Worm (Caenorhabditis elegans): ENCODE results near the gene F31E3.2.
A peak's percentile ranks its signal among the peaks of the same experiment; 100 is the strongest.

Gene F31E3.2

ce11 chrIII:6945747-6946146, 28.0 kb upstream of the F31E3.2 start, which contains the start of gene abu-13:
TSS of gene abu-13 (minus strand) at chrIII:6945898.
- TF ChIP-seq sptf-1 (tag; optimal IDR thresholded peaks at IDR 0.05) (no peak), bed-3 (GFP tag; optimal IDR thresholded peaks at IDR 0.05) (no peak), zip-8 (tag; optimal IDR thresholded peaks at IDR 0.05) (no peak), lsy-2 (tag; optimal IDR thresholded peaks at IDR 0.05) (no peak)

ce11 chrIII:6946382-6946781, 27.4 kb upstream of the F31E3.2 start, which contains the start of gene let-711:
TSS of gene let-711 (plus strand) at chrIII:6946718.
- TF ChIP-seq nhr-76 (tag; optimal IDR thresholded peaks at IDR 0.05) (no peak), hlh-1 (tag; optimal IDR thresholded peaks at IDR 0.05) (peak; percentile 58), drap-1 (GFP tag; optimal IDR thresholded peaks at IDR 0.05) (no peak), ztf-11 (tag; optimal IDR thresholded peaks at IDR 0.05) (no peak), ceh-83 (GFP tag; optimal IDR thresholded peaks at IDR 0.05) (no peak)

ce11 chrIII:6947896-6948295, 25.9 kb upstream of the F31E3.2 start:
- no peak for TF ChIP-seq elt-3 (tag; optimal IDR thresholded peaks at IDR 0.05)
- no peak for TF ChIP-seq unc-62 (GFP tag; optimal IDR thresholded peaks at IDR 0.05)
- TF ChIP-seq M03D4.4 (tag; optimal IDR thresholded peaks at IDR 0.05): peak; percentile 22
- no peak for TF ChIP-seq pha-4 (tag; optimal IDR thresholded peaks at IDR 0.05)
- TF ChIP-seq unc-120 (tag; optimal IDR thresholded peaks at IDR 0.05; ENCODE audit: poor library complexity, severe bottlenecking): peak; percentile 53
- no peak for TF ChIP-seq ces-1 (GFP tag; optimal IDR thresholded peaks at IDR 0.05)
- no peak for TF ChIP-seq nhr-28 (tag; optimal IDR thresholded peaks at IDR 0.05)
- TF ChIP-seq tbx-8 (GFP tag; optimal IDR thresholded peaks at IDR 0.05): no peak
- TF ChIP-seq mls-2 (tag; optimal IDR thresholded peaks at IDR 0.05): no peak
- peak; percentile 77 for TF ChIP-seq hlh-1 (tag; optimal IDR thresholded peaks at IDR 0.05)
- no peak for TF ChIP-seq nhr-2 (tag; optimal IDR thresholded peaks at IDR 0.05)
- no peak for TF ChIP-seq lin-32 (GFP tag; optimal IDR thresholded peaks at IDR 0.05)

ce11 chrIII:6951435-6951834, 22.3 kb upstream of the F31E3.2 start:
- TF ChIP-seq nhr-237 (tag; optimal IDR thresholded peaks at IDR 0.05) (peak; percentile 13), unc-39 (tag; optimal IDR thresholded peaks at IDR 0.05) (no peak), blmp-1 (tag; optimal IDR thresholded peaks at IDR 0.05) (peak; percentile 47)

ce11 chrIII:6953373-6953772, 20.4 kb upstream of the F31E3.2 start:
- TF ChIP-seq nhr-237 (tag; optimal IDR thresholded peaks at IDR 0.05) (no peak), lin-32 (GFP tag; optimal IDR thresholded peaks at IDR 0.05) (no peak), hlh-1 (tag; optimal IDR thresholded peaks at IDR 0.05) (no peak), cnd-1 (tag; optimal IDR thresholded peaks at IDR 0.05) (no peak), mep-1 (tag; optimal IDR thresholded peaks at IDR 0.05) (no peak), elt-3 (tag; optimal IDR thresholded peaks at IDR 0.05) (no peak), snpc-4 (tag; optimal IDR thresholded peaks at IDR 0.05) (no peak), nhr-2 (tag; optimal IDR thresholded peaks at IDR 0.05) (no peak)

ce11 chrIII:6953978-6954377, 19.8 kb upstream of the F31E3.2 start:
- no peak for TF ChIP-seq mab-5 (tag; optimal IDR thresholded peaks at IDR 0.05)
- no peak for TF ChIP-seq sem-2 (GFP tag; optimal IDR thresholded peaks at IDR 0.05)
- no peak for TF ChIP-seq lsy-2 (tag; optimal IDR thresholded peaks at IDR 0.05)
- TF ChIP-seq unc-39 (tag; optimal IDR thresholded peaks at IDR 0.05): no peak
- TF ChIP-seq mls-2 (tag; optimal IDR thresholded peaks at IDR 0.05): no peak
- no peak for TF ChIP-seq M03D4.4 (tag; optimal IDR thresholded peaks at IDR 0.05)
- TF ChIP-seq nhr-2 (tag; optimal IDR thresholded peaks at IDR 0.05): no peak
- TF ChIP-seq ceh-39 (tag; optimal IDR thresholded peaks at IDR 0.05): no peak
- TF ChIP-seq blmp-1 (tag; optimal IDR thresholded peaks at IDR 0.05): no peak
- no peak for TF ChIP-seq bed-3 (GFP tag; optimal IDR thresholded peaks at IDR 0.05)
- no peak for TF ChIP-seq lin-13 (tag; optimal IDR thresholded peaks at IDR 0.05)
- no peak for TF ChIP-seq flh-1 (GFP tag; optimal IDR thresholded peaks at IDR 0.05)
- no peak for TF ChIP-seq ztf-11 (tag; optimal IDR thresholded peaks at IDR 0.05)
- TF ChIP-seq ham-2 (GFP tag; optimal IDR thresholded peaks at IDR 0.05): no peak
- no peak for TF ChIP-seq nhr-76 (tag; optimal IDR thresholded peaks at IDR 0.05)
- no peak for TF ChIP-seq mep-1 (tag; optimal IDR thresholded peaks at IDR 0.05)
- no peak for TF ChIP-seq pha-4 (tag; optimal IDR thresholded peaks at IDR 0.05)
- no peak for TF ChIP-seq zip-8 (tag; optimal IDR thresholded peaks at IDR 0.05)
- no peak for TF ChIP-seq ces-1 (GFP tag; optimal IDR thresholded peaks at IDR 0.05)
- no peak for TF ChIP-seq ceh-43 (GFP tag; optimal IDR thresholded peaks at IDR 0.05)

All from whole organism, mixed stage, embryonic.